Worm (Caenorhabditis elegans): ENCODE data around the gene F53A2.9.

DNA sequence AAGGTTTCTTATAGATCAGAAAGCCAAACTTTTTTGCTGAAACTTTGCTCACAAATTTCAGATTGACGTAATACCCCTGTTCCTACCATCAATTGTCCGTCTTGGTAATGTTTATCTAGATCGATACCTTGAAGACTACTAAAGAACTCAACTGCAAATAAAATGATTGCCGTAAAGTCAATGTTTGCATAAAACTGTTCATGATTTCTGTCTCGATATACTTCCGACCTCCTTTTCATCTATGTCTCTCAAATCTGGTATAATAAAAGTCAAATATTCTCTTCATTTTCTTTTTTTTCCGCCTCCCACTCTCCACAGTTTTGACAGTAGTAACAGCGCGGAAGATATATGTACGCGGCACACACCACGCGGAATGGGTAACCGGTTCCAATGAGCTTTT is 46.3 kb upstream of the F53A2.9 start, which contains the start of gene nas-1:
- TF ChIP-seq ceh-82 (tag; optimal IDR thresholded peaks at IDR 0.05) (no peak), unc-39 (tag; optimal IDR thresholded peaks at IDR 0.05) (no peak), aly-2 (tag; optimal IDR thresholded peaks at IDR 0.05) (no peak)
